Worm (Caenorhabditis elegans) whole organism, early embryonic: ENCODE measurements around the gene hpl-2.
A peak's percentile ranks its signal among the peaks of the same experiment; 100 is the strongest.

Source experiments
- B0310.2 ChIP-seq: sonication (generic microtip); optimal IDR thresholded peaks from 2 replicates; lab custom pipeline; 2016; ENCODE audit warnings: mild to moderate bottlenecking, missing genetic modification characterization, missing compliant biosample characterization
- F13C5.2 ChIP-seq: sonication (generic microtip); optimal IDR thresholded peaks from 2 replicates; lab custom pipeline; 2017; ENCODE audit warnings: mild to moderate bottlenecking, missing genetic modification characterization, inconsistent platforms, missing compliant biosample characterization
- aly-1 ChIP-seq: sonication (generic microtip); optimal IDR thresholded peaks from 2 replicates; lab custom pipeline; 2016; ENCODE audit warnings: missing genetic modification characterization, missing compliant biosample characterization
- ama-1 ChIP-seq: fragments of 150-350 bp; optimal IDR thresholded peaks from 2 replicates; lab custom pipeline; 2014
- ceh-13 ChIP-seq: fragments of 200-800 bp; sonication (Bioruptor generic); optimal IDR thresholded peaks from 2 replicates; lab custom pipeline; 2018; ENCODE audit warnings: mild to moderate bottlenecking, missing genetic modification characterization, missing compliant biosample characterization
- ceh-36 ChIP-seq: sonication (generic microtip); optimal IDR thresholded peaks from 2 replicates; lab custom pipeline; 2016; ENCODE audit warnings: missing genetic modification characterization, inconsistent platforms, missing compliant biosample characterization
- ets-7 ChIP-seq: sonication (generic microtip); optimal IDR thresholded peaks from 2 replicates; lab custom pipeline; 2016; ENCODE audit warnings: missing genotype, missing genetic modification characterization, missing compliant biosample characterization
- flt-1 ChIP-seq: fragments of 200-800 bp; sonication (Bioruptor generic); IDR thresholded peaks from 2 replicates; pipeline ENCODE4 v1.3.6; 2022; ENCODE audit warnings: missing genetic modification characterization, missing compliant biosample characterization
- hmbx-1 ChIP-seq: sonication (generic microtip); optimal IDR thresholded peaks from 2 replicates; lab custom pipeline; 2016; ENCODE audit warnings: mild to moderate bottlenecking, missing genetic modification characterization, missing compliant biosample characterization
- hmg-4 ChIP-seq: fragments of 200-800 bp; sonication (Bioruptor generic); optimal IDR thresholded peaks from 2 replicates; lab custom pipeline; 2018; ENCODE audit warnings: mild to moderate bottlenecking, missing genetic modification characterization, missing compliant biosample characterization
- hnd-1 ChIP-seq: sonication (generic microtip); optimal IDR thresholded peaks from 2 replicates; lab custom pipeline; 2016; ENCODE audit warnings: missing genetic modification characterization, missing compliant biosample characterization
- pes-1 ChIP-seq: fragments of 200-800 bp; sonication (Bioruptor generic); IDR thresholded peaks from 2 replicates; pipeline ENCODE4 v1.3.6; 2022; ENCODE audit warnings: missing genetic modification reagents, missing genetic modification characterization, missing compliant biosample characterization
- scrt-1 ChIP-seq: fragments of 200-800 bp; sonication (Bioruptor generic); IDR thresholded peaks from 2 replicates; pipeline ENCODE4 v1.3.6; 2022; ENCODE audit warnings: missing genetic modification characterization, missing compliant biosample characterization
- sea-1 ChIP-seq: fragments of 200-800 bp; sonication (Bioruptor generic); conservative IDR thresholded peaks from 2 replicates; pipeline ENCODE4 v1.3.6; 2022; ENCODE audit warnings: missing genetic modification characterization, missing compliant biosample characterization
- tbx-11 ChIP-seq: fragments of 200-800 bp; sonication (Bioruptor generic); IDR thresholded peaks from 2 replicates; pipeline ENCODE4 v1.3.6; 2022; ENCODE audit warnings: missing genetic modification characterization, missing compliant biosample characterization
- tbx-37 ChIP-seq: fragments of 200-800 bp; sonication (Bioruptor generic); conservative IDR thresholded peaks from 2 replicates; pipeline ENCODE4 v1.3.6; 2022; ENCODE audit warnings: missing genetic modification reagents, missing genetic modification characterization, missing compliant biosample characterization
- tra-4 ChIP-seq: sonication (generic microtip); optimal IDR thresholded peaks from 2 replicates; lab custom pipeline; 2017; ENCODE audit warnings: missing genetic modification characterization, missing compliant biosample characterization

Gene hpl-2

ce11 chrIII:10716091-10716490 is 39.2 kb downstream of the hpl-2 start, which contains the start of gene W09D10.4:
Gene W09D10.4, minus strand, starts transcription at chrIII:10716191.
- TF ChIP-seq tbx-37: no peak

- no peak for TF ChIP-seq pes-1 (GFP tag; lab: Robert Waterston, UW)
- TF ChIP-seq sea-1 (GFP tag; lab: Robert Waterston, UW): no peak
- TF ChIP-seq aly-1: no peak
- no peak for TF ChIP-seq F13C5.2
- no peak for TF ChIP-seq ama-1
- TF ChIP-seq scrt-1 (GFP tag; lab: Robert Waterston, UW): no peak
- TF ChIP-seq B0310.2 (tag; lab: Kevin White, UChicago): no peak
- TF ChIP-seq tbx-11: no peak
- TF ChIP-seq tra-4 (tag; lab: Kevin White, UChicago): no peak
- no peak for TF ChIP-seq ets-7
- TF ChIP-seq tbx-37: no peak
- no peak for TF ChIP-seq hmg-4 (GFP tag; lab: Kevin White, UChicago)
Measured at ce11 chrIII:10714541-10714940, 40.8 kb downstream of the hpl-2 start.

- TF ChIP-seq hnd-1 (tag; lab: Kevin White, UChicago) (no peak), scrt-1 (GFP tag; lab: Robert Waterston, UW) (no peak), tbx-37 (no peak), hmg-4 (GFP tag; lab: Kevin White, UChicago) (no peak), pes-1 (GFP tag; lab: Robert Waterston, UW) (no peak), ceh-13 (GFP tag; lab: Kevin White, UChicago) (no peak), tbx-11 (no peak), ama-1 (peak; percentile 85)
Measured at ce11 chrIII:10711192-10711673, 44.1 kb downstream of the hpl-2 start, which contains the start of gene W09D10.5. Gene W09D10.5, minus strand, starts transcription at chrIII:10711536.

ce11 chrIII:10709676-10710075 is 45.7 kb downstream of the hpl-2 start:
- TF ChIP-seq hmg-4 (GFP tag; lab: Kevin White, UChicago) (no peak), flt-1 (no peak), F13C5.2 (no peak), tbx-37 (no peak), ets-7 (no peak), tra-4 (tag; lab: Kevin White, UChicago) (no peak)

- TF ChIP-seq pes-1 (GFP tag; lab: Robert Waterston, UW): no peak
- no peak for TF ChIP-seq tbx-37
- no peak for TF ChIP-seq ets-7
- no peak for TF ChIP-seq sea-1 (GFP tag; lab: Robert Waterston, UW)
- no peak for TF ChIP-seq flt-1
- no peak for TF ChIP-seq tbx-11
- no peak for TF ChIP-seq B0310.2 (tag; lab: Kevin White, UChicago)
- no peak for TF ChIP-seq ceh-13 (GFP tag; lab: Kevin White, UChicago)
- no peak for TF ChIP-seq tra-4 (tag; lab: Kevin White, UChicago)
- TF ChIP-seq scrt-1 (GFP tag; lab: Robert Waterston, UW): no peak
- no peak for TF ChIP-seq hmbx-1 (tag; lab: Kevin White, UChicago)
- TF ChIP-seq aly-1: no peak
- TF ChIP-seq hnd-1 (tag; lab: Kevin White, UChicago): no peak
- TF ChIP-seq hmg-4 (GFP tag; lab: Kevin White, UChicago): no peak
- TF ChIP-seq ceh-36 (tag; lab: Kevin White, UChicago): no peak
- no peak for TF ChIP-seq F13C5.2
- TF ChIP-seq ama-1: no peak
Measured at ce11 chrIII:10708484-10708883, 46.8 kb downstream of the hpl-2 start.

- TF ChIP-seq F13C5.2: no peak
- TF ChIP-seq ceh-13 (GFP tag; lab: Kevin White, UChicago): no peak
- TF ChIP-seq tbx-37: no peak
- TF ChIP-seq tra-4 (tag; lab: Kevin White, UChicago): no peak
- TF ChIP-seq aly-1: no peak
- TF ChIP-seq tbx-11: no peak
- no peak for TF ChIP-seq hmg-4 (GFP tag; lab: Kevin White, UChicago)
- no peak for TF ChIP-seq ets-7
- no peak for TF ChIP-seq hnd-1 (tag; lab: Kevin White, UChicago)
- TF ChIP-seq pes-1 (GFP tag; lab: Robert Waterston, UW): no peak
- TF ChIP-seq flt-1: no peak
- no peak for TF ChIP-seq ama-1
Measured at ce11 chrIII:10707461-10707860, 47.9 kb downstream of the hpl-2 start, which contains the start of gene mrpl-12. Gene mrpl-12, plus strand, starts transcription at chrIII:10707761.

- TF ChIP-seq sea-1 (GFP tag; lab: Robert Waterston, UW) (peak; percentile 50; the same call in 1 of the 2 replicates), B0310.2 (tag; lab: Kevin White, UChicago) (no peak), scrt-1 (GFP tag; lab: Robert Waterston, UW) (0 out of 2 replicates have a peak, but pooled peaks have one; percentile 69), ama-1 (no peak), ceh-13 (GFP tag; lab: Kevin White, UChicago) (no peak), flt-1 (no peak), tbx-11 (no peak), ets-7 (peak; percentile 59), ceh-36 (tag; lab: Kevin White, UChicago) (peak; percentile 53), F13C5.2 (peak; percentile 79), tra-4 (tag; lab: Kevin White, UChicago) (no peak), tbx-37 (0 out of 2 replicates have a peak, but pooled peaks have one; percentile 23), hmbx-1 (tag; lab: Kevin White, UChicago) (no peak), hmg-4 (GFP tag; lab: Kevin White, UChicago) (no peak), pes-1 (GFP tag; lab: Robert Waterston, UW) (peak; percentile 58; the same call in 1 of the 2 replicates), hnd-1 (tag; lab: Kevin White, UChicago) (no peak), aly-1 (no peak)
Measured at ce11 chrIII:10706972-10707438, 48.3 kb downstream of the hpl-2 start, which contains the start of the genes Y39A1A.21 and Y39A1A.22. Gene Y39A1A.21, minus strand, starts transcription at chrIII:10707022. Gene Y39A1A.22, minus strand, starts transcription at chrIII:10707028.

ce11 chrIII:10706481-10706880 is 48.8 kb downstream of the hpl-2 start:
- TF ChIP-seq hmg-4 (GFP tag; lab: Kevin White, UChicago) (no peak), scrt-1 (GFP tag; lab: Robert Waterston, UW) (no peak), ama-1 (no peak), aly-1 (no peak), hmbx-1 (tag; lab: Kevin White, UChicago) (no peak), pes-1 (GFP tag; lab: Robert Waterston, UW) (no peak), ceh-36 (tag; lab: Kevin White, UChicago) (no peak), hnd-1 (tag; lab: Kevin White, UChicago) (no peak), ets-7 (no peak), tra-4 (tag; lab: Kevin White, UChicago) (no peak), sea-1 (GFP tag; lab: Robert Waterston, UW) (no peak), F13C5.2 (no peak), tbx-37 (no peak), tbx-11 (no peak), flt-1 (no peak), ceh-13 (GFP tag; lab: Kevin White, UChicago) (no peak), B0310.2 (tag; lab: Kevin White, UChicago) (no peak)
